Fruit fly (Drosophila melanogaster): Measurements from ENCODE around the gene CG46448.

CG46448 gene

dm6 chr2L:2357228-2357656, 34.2 kb upstream of the CG46448 start, which contains the start of gene CG9967 (continued):
- TF ChIP-seq Lim3 (GFP tag; IDR thresholded peaks at IDR 0.05) (no peak), amos (GFP tag; IDR thresholded peaks at IDR 0.05; ENCODE audit: partially characterized antibody) (peak; percentile 34; the same call in 1 of the 2 replicates), CG11696 (GFP tag; IDR thresholded peaks at IDR 0.05) (no peak), Adf1 (GFP tag; IDR thresholded peaks at IDR 0.05) (no peak), CG8924 (tag; optimal IDR thresholded peaks at IDR 0.05) (no peak), ERR (GFP tag; optimal IDR thresholded peaks at IDR 0.05) (no peak), NK7.1 (GFP tag; optimal IDR thresholded peaks at IDR 0.05) (no peak), ftz-f1 (GFP tag; optimal IDR thresholded peaks at IDR 0.05) (no peak), CG17359 (tag; optimal IDR thresholded peaks at IDR 0.05) (no peak), CG13894 (tag; optimal IDR thresholded peaks at IDR 0.05) (no peak), Taf1 (GFP tag; IDR thresholded peaks at IDR 0.05) (no peak), gro (GFP tag; optimal IDR thresholded peaks at IDR 0.05) (no peak), zfh1 (GFP tag; IDR thresholded peaks at IDR 0.05) (no peak), CG6854 (GFP tag; optimal IDR thresholded peaks at IDR 0.05) (no peak), CG7987 (GFP tag; optimal IDR thresholded peaks at IDR 0.05) (no peak), NC2α (GFP tag; optimal IDR thresholded peaks at IDR 0.05) (no peak), pros (GFP tag; optimal IDR thresholded peaks at IDR 0.05) (no peak), fd3F (GFP tag; optimal IDR thresholded peaks at IDR 0.05) (no peak), slou (GFP tag; optimal IDR thresholded peaks at IDR 0.05) (no peak), CG13424 (tag; optimal IDR thresholded peaks at IDR 0.05) (peak; percentile 31), ems (GFP tag; optimal IDR thresholded peaks at IDR 0.05) (no peak), unpg (GFP tag; optimal IDR thresholded peaks at IDR 0.05) (no peak), Abd-B (GFP tag; optimal IDR thresholded peaks at IDR 0.05) (no peak), ATbp (GFP tag; optimal IDR thresholded peaks at IDR 0.05) (no peak), jing (GFP tag; optimal IDR thresholded peaks at IDR 0.05) (no peak), z (GFP tag; IDR thresholded peaks at IDR 0.05) (no peak), Atf-2 (GFP tag; optimal IDR thresholded peaks at IDR 0.05) (no peak), lab (GFP tag; optimal IDR thresholded peaks at IDR 0.05) (no peak), CG15479 (GFP tag; optimal IDR thresholded peaks at IDR 0.05) (no peak), zf30C (GFP tag; optimal IDR thresholded peaks at IDR 0.05) (no peak), CG7372 (GFP tag; IDR thresholded peaks at IDR 0.05) (no peak), Myb (GFP tag; optimal IDR thresholded peaks at IDR 0.05) (peak; percentile 66), CG6813 (GFP tag; optimal IDR thresholded peaks at IDR 0.05) (no peak), NfI (GFP tag; optimal IDR thresholded peaks at IDR 0.05) (no peak), stwl (tag; optimal IDR thresholded peaks at IDR 0.05) (peak; percentile 84), aop (GFP tag; IDR thresholded peaks at IDR 0.05) (no peak), Gsc (GFP tag; IDR thresholded peaks at IDR 0.05) (no peak), CG4707 (GFP tag; optimal IDR thresholded peaks at IDR 0.05) (no peak), psq (GFP tag; optimal IDR thresholded peaks at IDR 0.05) (no peak), Ets65A (GFP tag) (no peak), Hr39 (optimal IDR thresholded peaks at IDR 0.05) (no peak), schlank (tag; optimal IDR thresholded peaks at IDR 0.05) (no peak), CG11695 (GFP tag; IDR thresholded peaks at IDR 0.05) (no peak), Elba2 (GFP tag; optimal IDR thresholded peaks at IDR 0.05) (no peak), NC2β (GFP tag; optimal IDR thresholded peaks at IDR 0.05) (no peak), tna (GFP tag; IDR thresholded peaks at IDR 0.05; ENCODE audit: partially characterized antibody) (no peak), run (tag; optimal IDR thresholded peaks at IDR 0.05) (no peak), grn (GFP tag; optimal IDR thresholded peaks at IDR 0.05) (peak; percentile 31), insv (GFP tag; optimal IDR thresholded peaks at IDR 0.05) (no peak), bcd (GFP tag; optimal IDR thresholded peaks at IDR 0.05) (no peak), eve (GFP tag; optimal IDR thresholded peaks at IDR 0.05) (peak in 1 of 2 experiments; percentile 68), Atf6 (GFP tag; IDR thresholded peaks at IDR 0.05) (no peak), CG34422 (GFP tag; IDR thresholded peaks at IDR 0.05) (no peak)

All from whole organism, embryonic.